Worm (Caenorhabditis elegans) whole organism, midembryonic: ENCODE results near the gene D2089.3.

ENCODE experiments used
- cog-1 ChIP-seq: sonication (generic microtip); optimal IDR thresholded peaks from 2 replicates; lab custom pipeline; 2016; ENCODE audit warnings: missing genetic modification characterization, missing compliant biosample characterization
- flt-1 ChIP-seq: fragments of 200-800 bp; sonication (Bioruptor generic); IDR thresholded peaks from 2 replicates; pipeline ENCODE4 v1.3.6; 2022; ENCODE audit warnings: missing genetic modification characterization, missing compliant biosample characterization
- klf-2 ChIP-seq: fragments of 200-800 bp; sonication (Bioruptor generic); conservative IDR thresholded peaks from 2 replicates; pipeline ENCODE4 v1.3.6; 2022; ENCODE audit warnings: missing genetic modification reagents, missing genetic modification characterization, missing compliant biosample characterization
- med-1 ChIP-seq: sonication (generic microtip); optimal IDR thresholded peaks from 2 replicates; lab custom pipeline; 2017; ENCODE audit warnings: missing genetic modification characterization, mild to moderate bottlenecking, missing compliant biosample characterization, antibody characterized with exemption, missing genetic modification reagents; ENCODE audit not compliant: insufficient read depth
- ref-1 ChIP-seq: fragments of 200-800 bp; sonication (Bioruptor generic); conservative IDR thresholded peaks from 2 replicates; pipeline ENCODE4 v1.3.6; 2022; ENCODE audit warnings: missing genetic modification reagents, missing genetic modification characterization, missing compliant biosample characterization
- tab-1 ChIP-seq: fragments of 200-800 bp; sonication (Bioruptor generic); IDR thresholded peaks from 2 replicates; pipeline ENCODE4 v1.3.6; 2022; ENCODE audit warnings: missing genetic modification characterization, missing compliant biosample characterization
- ztf-29 ChIP-seq: fragments of 200-800 bp; sonication (Bioruptor generic); IDR thresholded peaks from 2 replicates; pipeline ENCODE4 v1.3.6; 2022; ENCODE audit warnings: missing genetic modification reagents, missing genetic modification characterization, missing compliant biosample characterization

- TF ChIP-seq ref-1 = no peak
- TF ChIP-seq klf-2 (GFP tag; lab: Robert Waterston, UW) = no peak
- no peak for TF ChIP-seq flt-1 (GFP tag; lab: Robert Waterston, UW)
- TF ChIP-seq med-1 (GFP tag; lab: Kevin White, UChicago) = no peak
- no peak for TF ChIP-seq ztf-29 (GFP tag; lab: Robert Waterston, UW)
- no peak for TF ChIP-seq tab-1 (GFP tag; lab: Robert Waterston, UW)
- no peak for TF ChIP-seq cog-1
Measured at ce11 chrII:10696060-10696459, 31.1 kb upstream of the D2089.3 start.
